Worm (Caenorhabditis elegans): ENCODE data around the gene lep-2.

lep-2 gene

ce11 chrIV:991181-991642 lies 871 bp upstream of the lep-2 start (continued):
- peak; percentile 98 for TF ChIP-seq snpc-1.1 (tag; optimal IDR thresholded peaks at IDR 0.05; ENCODE audit: insufficient read depth)
- TF ChIP-seq hrde-1 (tag; optimal IDR thresholded peaks at IDR 0.05; ENCODE audit: borderline replicate concordance): peak; percentile 91
- TF ChIP-seq attf-5 (GFP tag; optimal IDR thresholded peaks at IDR 0.05): peak; percentile 4
- TF ChIP-seq hmg-20 (GFP tag; IDR thresholded peaks at IDR 0.05): peak; percentile 63; the same call in 1 of the 2 replicates
- peak; percentile 82 for TF ChIP-seq Y53F4B.3 (GFP tag; IDR thresholded peaks at IDR 0.05)
- TF ChIP-seq aptf-3 (GFP tag; IDR thresholded peaks at IDR 0.05): peak; percentile 87; the same call in 1 of the 2 replicates
- peak; percentile 20 to 80 for TF ChIP-seq rec-8 (tag; optimal IDR thresholded peaks at IDR 0.05)
- peak; percentile 85 for TF ChIP-seq ama-1 (optimal IDR thresholded peaks at IDR 0.05)
- peak in 1 of 2 experiments; percentile 91 for TF ChIP-seq ama-1 (GFP tag; optimal IDR thresholded peaks at IDR 0.05)
- peak; percentile 92 for TF ChIP-seq ztf-28 (GFP tag; IDR thresholded peaks at IDR 0.05)
- TF ChIP-seq hmg-1.2 (GFP tag; IDR thresholded peaks at IDR 0.05): peak; percentile 92
- TF ChIP-seq ztf-18 (tag; optimal IDR thresholded peaks at IDR 0.05): peak; percentile 39
- peak; percentile 64; the same call in 1 of the 2 replicates for TF ChIP-seq egl-44 (GFP tag; IDR thresholded peaks at IDR 0.05)
- TF ChIP-seq nhr-27 (tag; optimal IDR thresholded peaks at IDR 0.05): no peak
- TF ChIP-seq hsf-1 (GFP tag; IDR thresholded peaks at IDR 0.05): peak; percentile 80
- TF ChIP-seq F39B2.1 (GFP tag; IDR thresholded peaks at IDR 0.05): no peak
- no peak for TF ChIP-seq rpc-1 (optimal IDR thresholded peaks at IDR 0.05)
- TF ChIP-seq rpc-1 (tag; optimal IDR thresholded peaks at IDR 0.05): peak; percentile 5
- TF ChIP-seq nfyb-1 (GFP tag; IDR thresholded peaks at IDR 0.05): no peak; the same call in none of the 2 replicates
- peak; percentile 84 for TF ChIP-seq rcor-1 (GFP tag; IDR thresholded peaks at IDR 0.05)
- TF ChIP-seq Y53G8AR.9 (GFP tag; conservative IDR thresholded peaks at IDR 0.05): peak; percentile 41; the same call in 1 of the 2 replicates
- TF ChIP-seq F57C9.4 (tag; optimal IDR thresholded peaks at IDR 0.05): no peak
- TF ChIP-seq cebp-1 (GFP tag; IDR thresholded peaks at IDR 0.05): no peak
- peak; percentile 59 for TF ChIP-seq cebp-1 (tag; optimal IDR thresholded peaks at IDR 0.05)
- TF ChIP-seq Y79H2A.3 (GFP tag; conservative IDR thresholded peaks at IDR 0.05): peak; percentile 88; the same call in 1 of the 2 replicates
- peak; percentile 66 for TF ChIP-seq T26A5.8 (tag; optimal IDR thresholded peaks at IDR 0.05)
- peak; percentile 68 for TF ChIP-seq lir-1 (GFP tag; conservative IDR thresholded peaks at IDR 0.05)
- peak; percentile 11 for TF ChIP-seq mel-28 (tag; optimal IDR thresholded peaks at IDR 0.05; ENCODE audit: borderline replicate concordance)
- TF ChIP-seq him-1 (tag; optimal IDR thresholded peaks at IDR 0.05): peak; percentile 80
- peak; percentile 97 for TF ChIP-seq snpc-4 (GFP tag; optimal IDR thresholded peaks at IDR 0.05)
- TF ChIP-seq snpc-4 (tag; optimal IDR thresholded peaks at IDR 0.05): peak; percentile 97 to 99 (median 98)
- TF ChIP-seq ekl-4 (GFP tag; IDR thresholded peaks at IDR 0.05): peak; percentile 96
- no peak for TF ChIP-seq ztf-26 (tag; optimal IDR thresholded peaks at IDR 0.05)
- peak; percentile 24 for TF ChIP-seq B0261.1 (tag; optimal IDR thresholded peaks at IDR 0.05)
- TF ChIP-seq tlf-1 (GFP tag; optimal IDR thresholded peaks at IDR 0.05): peak; percentile 88
- peak; percentile 97 for TF ChIP-seq B0336.3 (GFP tag; IDR thresholded peaks at IDR 0.05)
- no peak for TF ChIP-seq egl-18 (GFP tag; IDR thresholded peaks at IDR 0.05)
- TF ChIP-seq F57A8.1 (GFP tag; optimal IDR thresholded peaks at IDR 0.05): no peak
- TF ChIP-seq dpl-1 (GFP tag; optimal IDR thresholded peaks at IDR 0.05): peak; percentile 35
- peak; percentile 39 for TF ChIP-seq chd-7 (tag; optimal IDR thresholded peaks at IDR 0.05)
- TF ChIP-seq bed-2 (GFP tag; IDR thresholded peaks at IDR 0.05): no peak
- no peak for TF ChIP-seq nhr-80 (tag; optimal IDR thresholded peaks at IDR 0.05)
- TF ChIP-seq nfya-1 (tag; optimal IDR thresholded peaks at IDR 0.05; ENCODE audit: borderline replicate concordance, insufficient read depth): no peak
- TF ChIP-seq B0035.1 (tag; optimal IDR thresholded peaks at IDR 0.05): no peak
- peak; percentile 79 for TF ChIP-seq F33H1.4 (GFP tag; IDR thresholded peaks at IDR 0.05)
- TF ChIP-seq ets-4 (GFP tag; optimal IDR thresholded peaks at IDR 0.05): no peak
- peak; percentile 61 for TF ChIP-seq mes-4 (tag; optimal IDR thresholded peaks at IDR 0.05)
- peak; percentile 85; the same call in 1 of the 2 replicates for TF ChIP-seq F37B4.10 (GFP tag; IDR thresholded peaks at IDR 0.05)
- peak; percentile 89 for TF ChIP-seq sptf-2 (GFP tag; optimal IDR thresholded peaks at IDR 0.05)
